Fruit fly (Drosophila melanogaster): ENCODE measurements around the gene KrT95D.
A peak's percentile ranks its signal among the peaks of the same experiment; 100 is the strongest.

Gene KrT95D

dm6 chr3R:24010637-24011214, 20.9 kb downstream of the KrT95D start (continued):
- TF ChIP-seq CG12659 (GFP tag; optimal IDR thresholded peaks at IDR 0.05) (peak; percentile 73), CG5953 (GFP tag; IDR thresholded peaks at IDR 0.05) (no peak), CG10462 (GFP tag; optimal IDR thresholded peaks at IDR 0.05) (no peak), BtbVII (GFP tag; optimal IDR thresholded peaks at IDR 0.05) (peak; percentile 29), CG11560 (tag; IDR thresholded peaks at IDR 0.05) (peak; percentile 62; the same call in 1 of the 3 replicates), CG1233 (GFP tag; optimal IDR thresholded peaks at IDR 0.05) (peak; percentile 27), CG10147 (GFP tag; optimal IDR thresholded peaks at IDR 0.05) (peak; percentile 53), dpn (GFP tag; optimal IDR thresholded peaks at IDR 0.05) (peak in 1 of 2 experiments; percentile 47), Bteb2 (GFP tag; optimal IDR thresholded peaks at IDR 0.05) (no peak), prd (optimal IDR thresholded peaks at IDR 0.05) (no peak), prd (GFP tag; IDR thresholded peaks at IDR 0.05) (peak; percentile 75), al (GFP tag; IDR thresholded peaks at IDR 0.05) (peak; percentile 59), btn (GFP tag; optimal IDR thresholded peaks at IDR 0.05) (no peak), CG6813 (GFP tag; optimal IDR thresholded peaks at IDR 0.05) (peak; percentile 1), CG7987 (GFP tag; optimal IDR thresholded peaks at IDR 0.05) (no peak), CG18476 (GFP tag; optimal IDR thresholded peaks at IDR 0.05) (no peak), Atf-2 (GFP tag; optimal IDR thresholded peaks at IDR 0.05) (no peak), CG15011 (GFP tag; optimal IDR thresholded peaks at IDR 0.05) (peak; percentile 25), CG8359 (GFP tag; optimal IDR thresholded peaks at IDR 0.05; ENCODE audit: borderline replicate concordance) (no peak), ase (GFP tag; IDR thresholded peaks at IDR 0.05) (no peak), Med (GFP tag) (peak; percentile 88), CG13894 (tag; optimal IDR thresholded peaks at IDR 0.05) (peak; percentile 3), CG17912 (GFP tag; optimal IDR thresholded peaks at IDR 0.05) (no peak), CG11695 (GFP tag; IDR thresholded peaks at IDR 0.05) (peak; percentile 75), Nf-YB (GFP tag; optimal IDR thresholded peaks at IDR 0.05) (peak; percentile 13), Rfx (GFP tag; IDR thresholded peaks at IDR 0.05) (peak; percentile 81), CG31224 (GFP tag; IDR thresholded peaks at IDR 0.05) (peak; percentile 51; the same call in 1 of the 2 replicates), NfI (GFP tag; optimal IDR thresholded peaks at IDR 0.05) (peak; percentile 49), zen2 (GFP tag; IDR thresholded peaks at IDR 0.05; ENCODE audit: partially characterized antibody) (no peak), disco-r (GFP tag; optimal IDR thresholded peaks at IDR 0.05) (no peak), CG15073 (GFP tag; optimal IDR thresholded peaks at IDR 0.05) (no peak), ssp (GFP tag; IDR thresholded peaks at IDR 0.05) (peak; percentile 44; the same call in 1 of the 2 replicates), CG10543 (GFP tag; optimal IDR thresholded peaks at IDR 0.05) (no peak), dmrt99B (tag; optimal IDR thresholded peaks at IDR 0.05) (peak; percentile 60), CG14050 (GFP tag; IDR thresholded peaks at IDR 0.05) (peak; percentile 41; the same call in 2 of the 3 replicates), sr (GFP tag; IDR thresholded peaks at IDR 0.05) (peak; percentile 62; the same call in 1 of the 3 replicates), Adf1 (GFP tag; IDR thresholded peaks at IDR 0.05) (peak; percentile 44), CG11723 (GFP tag; optimal IDR thresholded peaks at IDR 0.05) (peak; percentile 3), CG11504 (tag; optimal IDR thresholded peaks at IDR 0.05) (peak; percentile 78), bowl (GFP tag; IDR thresholded peaks at IDR 0.05) (no peak), br (optimal IDR thresholded peaks at IDR 0.05) (no peak), sd (tag; optimal IDR thresholded peaks at IDR 0.05) (peak; percentile 41), en (GFP tag; optimal IDR thresholded peaks at IDR 0.05) (no peak), zen (tag; optimal IDR thresholded peaks at IDR 0.05) (no peak), CG10431 (GFP tag; optimal IDR thresholded peaks at IDR 0.05) (no peak), CG30020 (tag; optimal IDR thresholded peaks at IDR 0.05) (no peak), ato (GFP tag; IDR thresholded peaks at IDR 0.05; ENCODE audit: partially characterized antibody) (no peak), stwl (tag; optimal IDR thresholded peaks at IDR 0.05) (no peak), Aef1 (GFP tag; IDR thresholded peaks at IDR 0.05) (peak; percentile 67; the same call in 2 of the 3 replicates), CG18619 (GFP tag; optimal IDR thresholded peaks at IDR 0.05) (peak; percentile 64)

Data from whole organism, embryonic.